Worm (Caenorhabditis elegans) whole organism, L4/young adult: ENCODE data around the gene B0035.13.
"Not testable (repeated sequence)": the region's sequence is repeated elsewhere in the genome, so short reads cannot be mapped to it uniquely, and the experiment has no call there.

Experiments used
- W03F9.2 ChIP-seq: fragments of 150-350 bp; optimal IDR thresholded peaks from 2 replicates; lab custom pipeline; 2014; ENCODE audit warnings: missing biosample characterization, missing genetic modification characterization
- dao-5 ChIP-seq: sonication (generic microtip); optimal IDR thresholded peaks from 2 replicates; lab custom pipeline; 2016; ENCODE audit warnings: missing genotype, missing genetic modification characterization, moderate library complexity, missing compliant biosample characterization
- him-1 ChIP-seq: sonication (generic microtip); optimal IDR thresholded peaks from 2 replicates; lab custom pipeline; 2016; ENCODE audit warnings: missing genotype, missing genetic modification reagents, missing genetic modification characterization, missing compliant biosample characterization

The B0035.13 gene

DNA sequence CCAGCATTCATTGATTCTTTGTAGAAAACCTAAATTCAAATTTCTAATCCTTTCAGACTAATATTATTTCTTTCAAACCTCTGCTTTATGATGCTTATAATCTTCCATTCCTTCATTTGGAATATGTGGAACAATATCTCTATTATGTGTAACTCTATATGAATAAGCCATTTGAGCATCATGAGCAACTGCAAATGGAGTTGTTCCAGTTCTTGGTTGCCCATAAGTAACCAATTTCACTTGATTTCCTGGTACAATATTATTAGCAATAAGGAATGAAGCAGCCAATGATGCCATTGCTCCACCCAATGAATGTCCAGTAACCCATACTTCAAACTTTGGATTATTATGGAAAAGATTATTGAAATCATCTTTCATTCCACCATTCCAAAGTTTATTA is 1.6 kb downstream of the B0035.13 start:
- no peak for TF ChIP-seq dao-5 (tag; lab: Kevin White, UChicago)
- no peak for TF ChIP-seq him-1
- no peak for TF ChIP-seq W03F9.2

DNA sequence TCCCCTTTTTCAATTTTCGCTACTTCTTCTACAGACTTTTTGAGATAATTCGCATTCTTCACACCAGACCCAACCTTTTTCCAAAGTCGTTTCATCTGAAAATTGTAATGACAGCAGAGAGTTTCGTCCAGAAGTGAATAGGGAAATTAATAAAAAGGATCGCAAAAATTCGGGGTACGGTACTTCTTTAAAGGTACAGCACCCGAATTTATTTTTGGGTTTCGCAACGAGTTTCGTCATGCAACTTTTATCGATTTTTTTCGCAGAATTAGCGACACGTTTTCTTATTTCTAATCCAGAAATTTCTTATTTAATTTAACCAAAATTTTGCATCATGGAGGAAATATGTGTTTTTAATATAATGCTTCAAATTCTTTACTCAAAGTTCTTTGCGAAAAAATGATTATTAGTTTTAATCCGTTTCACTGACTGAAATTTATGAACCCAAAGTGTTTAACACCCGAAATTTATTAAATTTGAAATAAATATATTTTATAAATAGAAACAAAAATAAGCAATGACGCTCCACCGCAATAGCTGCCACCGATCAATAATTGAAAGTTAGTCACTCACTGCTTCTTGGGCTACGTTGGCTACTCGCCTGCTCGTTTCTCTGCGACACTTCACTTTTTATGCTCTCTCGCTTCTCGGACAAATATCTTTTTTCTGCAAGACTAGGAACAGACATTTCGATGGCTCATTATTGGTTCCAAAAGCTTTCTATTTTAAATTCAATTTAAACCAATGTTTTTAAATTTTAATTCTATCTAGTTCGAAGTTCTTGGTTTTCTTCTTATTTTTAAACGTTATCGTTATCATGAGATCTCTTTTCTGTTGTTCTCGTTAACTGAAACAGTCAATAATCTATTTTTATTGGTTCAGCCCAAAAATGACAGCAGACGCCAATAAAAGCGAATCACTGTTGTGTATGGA is 8.1 kb downstream of the B0035.13 start, which contains the start of the genes B0035.15 and dnj-1:
B0035.15 (minus strand) TSS at position 99 of the 933 bp plus-strand sequence.
dnj-1 (plus strand) TSS at position 883 of the 933 bp plus-strand sequence.
- TF ChIP-seq dao-5 (tag; lab: Kevin White, UChicago) (no peak), him-1 (no peak), W03F9.2 (no peak)

DNA sequence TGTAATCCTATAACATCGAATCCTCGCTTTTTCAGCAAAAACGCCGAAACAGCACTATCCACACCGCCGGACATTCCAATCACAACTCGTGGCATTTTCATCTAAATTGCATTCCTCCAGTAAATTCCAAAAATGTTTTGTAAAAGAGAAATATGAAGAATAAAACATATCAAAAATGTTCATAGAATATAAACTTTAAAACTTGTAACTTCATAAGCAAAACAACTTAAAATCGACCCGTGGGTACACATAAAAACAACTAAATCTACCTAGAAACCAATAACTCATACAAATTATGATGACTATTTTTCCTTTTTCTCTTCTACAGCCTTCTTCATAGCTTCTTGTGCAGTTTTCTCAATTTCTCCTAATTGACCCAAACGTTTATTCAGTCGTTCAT is 9.7 kb downstream of the B0035.13 start, which contains the start of gene mttu-1:
mttu-1 (minus strand) TSS at position 101 of the 400 bp plus-strand sequence.
- no peak for TF ChIP-seq W03F9.2
- no peak for TF ChIP-seq him-1
- no peak for TF ChIP-seq dao-5 (tag; lab: Kevin White, UChicago)

DNA sequence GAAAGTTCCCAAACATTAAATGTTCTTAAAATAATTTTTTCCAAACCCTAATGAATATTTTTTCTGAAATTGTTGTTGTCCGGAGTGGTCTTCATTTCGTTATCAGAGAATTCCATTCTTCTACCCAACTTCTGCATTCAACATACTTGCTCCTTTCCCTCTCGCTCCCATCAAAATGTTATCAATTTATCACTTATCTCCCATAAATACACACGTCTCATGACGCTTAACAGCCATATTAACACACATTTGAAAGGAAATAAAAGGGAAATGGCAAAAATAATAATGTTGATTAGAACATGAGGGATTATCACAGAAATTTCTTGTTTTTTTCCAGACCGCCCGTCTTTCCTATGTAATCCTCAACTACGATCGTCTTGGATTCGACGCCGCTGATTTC is 17.6 kb downstream of the B0035.13 start:
- no peak for TF ChIP-seq dao-5 (tag; lab: Kevin White, UChicago)
- no peak for TF ChIP-seq him-1
- TF ChIP-seq W03F9.2, result no peak

DNA sequence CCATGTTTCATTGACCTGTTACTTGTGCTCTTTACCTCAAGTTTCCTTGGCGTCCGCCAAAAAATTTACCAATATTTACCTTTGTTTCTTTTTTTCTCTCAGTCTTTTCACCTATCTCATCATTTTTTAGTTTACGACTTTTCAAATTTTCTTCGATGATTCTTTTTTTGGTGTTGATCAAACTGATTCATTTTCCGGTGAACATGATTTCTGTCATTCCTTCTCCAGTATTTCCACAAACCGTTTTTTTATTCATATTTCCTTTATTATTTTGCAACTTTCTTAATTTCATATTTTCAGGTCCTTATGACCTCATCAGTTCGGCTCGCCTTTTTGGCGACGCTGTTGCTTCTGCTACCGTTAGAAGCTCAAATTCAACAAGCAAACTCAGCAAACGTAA is 19.0 kb downstream of the B0035.13 start, which contains the start of gene F54D1.6:
F54D1.6 (plus strand) TSS at position 301 of the 400 bp plus-strand sequence.
- no peak for TF ChIP-seq him-1

DNA sequence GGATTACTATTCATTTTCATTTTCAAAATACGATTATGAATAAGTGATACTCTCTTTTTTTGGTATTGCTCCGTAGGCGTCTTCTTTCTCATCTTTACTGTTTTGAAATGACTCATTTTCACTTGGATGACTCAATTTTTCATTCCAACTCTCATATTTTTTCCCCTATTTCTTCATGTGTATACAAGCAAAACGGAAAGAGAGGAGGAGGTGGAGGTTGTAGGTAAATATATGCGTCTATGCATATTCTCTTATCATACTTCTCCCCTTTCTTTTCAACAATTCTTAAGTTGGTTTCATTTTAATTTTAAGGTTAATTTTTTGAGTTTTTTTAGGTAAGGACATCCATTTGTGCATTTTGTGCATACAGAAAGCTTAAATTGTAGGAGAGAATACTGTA is 20.4 kb downstream of the B0035.13 start:
- TF ChIP-seq dao-5 (tag; lab: Kevin White, UChicago), result no peak
- TF ChIP-seq W03F9.2, result no peak
- TF ChIP-seq him-1, result no peak

DNA sequence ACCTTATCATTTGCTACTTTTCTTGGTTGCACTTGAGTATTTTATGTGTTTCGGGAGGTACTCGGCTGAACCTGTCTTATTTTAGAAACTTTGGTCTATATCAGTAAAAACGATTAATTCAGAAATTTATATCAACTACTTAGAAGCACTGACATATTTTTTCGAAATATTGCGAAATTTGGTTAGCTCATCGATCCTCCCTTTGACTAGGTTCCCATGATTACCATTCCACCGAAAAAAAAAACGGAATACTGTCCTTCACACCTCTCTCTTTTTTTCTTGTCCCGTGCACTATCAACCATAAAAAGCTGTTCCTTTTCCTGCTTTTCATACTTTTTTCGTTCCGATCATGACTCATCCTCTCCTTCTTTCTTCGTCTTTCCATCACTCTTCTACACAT is 21.3 kb downstream of the B0035.13 start:
- no peak for TF ChIP-seq him-1
- no peak for TF ChIP-seq dao-5 (tag; lab: Kevin White, UChicago)
- no peak for TF ChIP-seq W03F9.2

DNA sequence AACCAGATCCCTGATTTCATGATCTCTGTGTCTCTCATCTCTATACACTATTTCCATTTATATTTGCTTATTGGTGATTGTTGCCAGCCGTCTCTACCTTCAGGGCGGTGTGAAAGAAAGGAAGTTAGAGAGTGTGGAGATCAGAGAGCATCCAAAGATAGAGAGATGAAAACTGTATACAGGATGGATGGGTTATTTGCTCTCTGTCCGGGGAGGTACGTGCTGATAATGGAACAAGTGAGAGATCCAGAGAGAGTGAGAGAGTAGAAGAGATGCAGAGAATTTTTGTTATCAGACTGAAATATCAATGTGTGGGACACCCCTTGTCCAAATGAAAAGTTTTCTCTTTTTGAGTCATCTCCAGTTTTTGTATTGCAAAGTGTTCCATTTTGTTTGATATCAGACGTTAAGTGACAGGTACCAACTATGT is 22.4 kb downstream of the B0035.13 start:
- TF ChIP-seq him-1 (no peak), dao-5 (tag; lab: Kevin White, UChicago) (no peak)

DNA sequence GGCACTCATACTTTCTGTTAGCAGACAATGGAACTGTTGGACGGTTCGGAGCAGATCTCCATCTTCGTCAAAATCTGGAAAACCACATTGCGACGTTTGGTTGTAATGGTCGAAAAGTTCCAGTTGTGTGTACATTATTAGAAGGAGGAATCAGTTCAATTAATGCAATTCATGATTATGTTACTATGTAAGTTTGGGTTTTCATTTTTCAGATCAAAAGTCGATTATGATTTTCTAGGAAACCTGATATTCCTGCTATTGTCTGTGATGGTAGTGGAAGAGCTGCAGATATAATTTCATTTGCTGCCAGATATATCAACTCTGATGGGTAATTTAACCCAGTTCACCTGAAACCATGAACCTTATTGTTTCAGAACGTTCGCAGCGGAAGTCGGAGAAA is 30.5 kb downstream of the B0035.13 start:
- TF ChIP-seq dao-5 (tag; lab: Kevin White, UChicago) (no peak), him-1 (no peak)

DNA sequence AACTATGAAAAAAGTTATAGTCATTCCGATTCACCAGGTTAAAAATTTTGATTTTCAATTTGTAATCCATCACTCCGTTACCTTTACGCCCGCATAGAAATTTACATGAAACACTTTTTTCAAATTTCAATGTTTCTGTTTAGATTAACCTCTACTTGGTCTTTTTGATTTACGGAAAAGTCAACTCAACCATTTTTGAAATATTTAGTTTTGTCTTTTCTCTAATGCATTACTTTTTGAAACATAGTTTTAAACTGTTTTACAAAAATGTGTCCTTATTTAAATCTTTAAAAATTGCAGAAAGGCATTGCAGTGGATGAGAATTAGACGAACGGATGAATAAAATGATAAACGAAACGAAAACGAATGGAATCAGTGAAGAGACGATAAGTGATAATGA is 33.4 kb downstream of the B0035.13 start, which contains the start of gene gtl-2:
gtl-2 (plus strand) TSS at position 301 of the 400 bp plus-strand sequence.
- TF ChIP-seq dao-5 (tag; lab: Kevin White, UChicago) (no peak), him-1 (no peak), W03F9.2 (no peak)

DNA sequence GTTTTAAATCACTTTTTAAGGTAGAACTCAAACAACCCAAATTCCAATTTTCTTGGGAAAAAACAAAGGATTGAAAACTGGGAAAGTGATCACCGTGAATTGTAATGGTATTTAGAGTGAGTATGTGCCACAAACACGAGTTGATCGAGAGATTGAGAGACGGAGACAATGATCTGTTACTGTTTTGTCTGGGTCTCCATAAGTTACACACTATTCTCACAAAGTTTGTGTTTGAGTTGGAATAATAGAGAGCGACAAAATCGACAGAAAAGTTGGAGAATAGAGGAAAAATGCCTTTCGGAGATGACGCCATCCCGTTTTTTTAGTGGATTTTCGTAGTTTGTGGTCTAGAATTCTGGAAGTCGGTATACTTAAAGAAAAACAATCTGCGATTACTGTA is 35.3 kb downstream of the B0035.13 start, which contains the start of gene nhr-7:
nhr-7 (minus strand) TSS at position 101 of the 400 bp plus-strand sequence.
- no peak for TF ChIP-seq him-1
- no peak for TF ChIP-seq W03F9.2
- TF ChIP-seq dao-5 (tag; lab: Kevin White, UChicago), result no peak

DNA sequence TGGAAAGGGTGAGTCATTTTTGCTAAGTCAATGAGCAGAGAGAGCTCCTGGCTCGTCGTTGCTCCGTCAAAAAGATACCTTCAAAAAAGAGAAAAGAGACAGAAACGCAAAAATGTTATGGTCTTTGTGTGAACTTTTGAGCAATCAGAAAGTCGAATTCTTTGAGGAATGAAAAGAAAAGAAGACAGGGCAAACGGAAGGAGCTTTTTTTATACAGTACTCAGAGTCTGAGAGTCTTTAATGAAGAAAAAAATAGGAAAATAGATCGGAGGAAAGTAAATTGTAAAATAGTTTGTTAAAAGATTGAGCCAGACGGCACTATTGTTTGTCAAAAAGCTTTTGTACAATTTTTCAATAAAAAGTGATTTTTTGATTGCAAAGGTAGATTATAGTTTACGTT is 37.0 kb downstream of the B0035.13 start:
- TF ChIP-seq W03F9.2 (no peak), him-1 (no peak), dao-5 (tag; lab: Kevin White, UChicago) (no peak)

DNA sequence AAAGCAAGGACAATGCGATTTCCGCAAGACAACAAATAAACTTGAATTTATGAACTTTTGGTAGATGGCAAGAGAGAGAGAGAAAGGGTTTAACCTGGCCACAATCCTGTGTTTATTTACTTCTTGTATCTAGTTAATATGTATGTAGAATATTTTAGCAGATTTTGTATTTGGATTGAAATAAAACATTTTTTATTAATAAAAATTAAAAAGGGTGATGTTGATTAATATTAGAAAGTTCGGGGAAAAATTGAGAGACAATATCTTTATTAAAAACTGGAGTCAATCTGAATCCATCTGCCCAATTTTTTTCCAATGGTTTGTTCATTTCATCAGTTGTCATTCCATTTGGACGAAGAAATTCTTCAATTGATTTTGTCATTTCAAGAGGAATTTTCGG is 40.4 kb downstream of the B0035.13 start, which contains the start of gene col-127:
col-127 (minus strand) TSS at position 101 of the 400 bp plus-strand sequence.
- TF ChIP-seq dao-5 (tag; lab: Kevin White, UChicago) (no peak), W03F9.2 (no peak), him-1 (no peak)

DNA sequence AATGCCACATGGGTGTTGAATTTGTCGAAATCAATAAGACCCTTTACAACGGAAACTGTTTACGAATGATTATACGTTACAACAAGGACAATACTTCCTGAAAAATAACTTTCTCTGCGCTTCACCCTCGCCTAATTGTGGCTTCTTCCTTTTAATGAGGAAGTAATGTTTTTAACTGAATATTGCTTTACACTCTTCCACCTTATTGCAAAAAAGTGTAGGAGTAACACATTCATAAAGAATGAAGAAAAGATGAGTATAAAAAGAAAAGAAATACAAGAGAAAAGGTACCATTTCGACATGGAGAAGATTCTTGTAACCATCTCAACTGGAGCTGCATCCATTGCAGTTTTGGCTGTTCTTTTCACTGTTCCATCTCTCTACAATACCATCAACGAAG is 43.4 kb downstream of the B0035.13 start, which contains the start of gene col-126:
col-126 (plus strand) TSS at position 301 of the 400 bp plus-strand sequence.
- not testable (repeated sequence) for TF ChIP-seq W03F9.2; him-1; dao-5 (tag; lab: Kevin White, UChicago)

DNA sequence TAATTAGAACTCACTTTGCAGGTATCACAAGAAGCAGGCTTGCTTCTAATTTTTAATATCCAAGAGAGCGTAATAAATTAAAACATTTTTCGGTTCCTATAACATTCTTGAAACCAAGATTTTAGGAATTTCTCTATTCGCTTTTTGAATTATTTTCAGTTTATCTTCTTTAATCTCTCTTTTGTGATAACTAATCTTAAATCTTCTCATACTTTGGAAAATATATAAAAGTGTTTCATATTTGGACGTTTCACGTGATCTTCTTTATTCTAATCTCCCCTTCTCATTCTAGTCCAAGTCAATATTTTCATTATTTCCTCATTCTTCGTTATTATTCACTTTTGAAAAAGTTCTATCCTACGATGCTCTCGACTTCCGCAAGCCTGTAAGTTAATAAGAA is 45.0 kb downstream of the B0035.13 start, which contains the start of gene F54D1.1:
F54D1.1 (plus strand) TSS at position 301 of the 400 bp plus-strand sequence.
- TF ChIP-seq him-1 (no peak), W03F9.2 (no peak), dao-5 (tag; lab: Kevin White, UChicago) (no peak)
